Fruit fly (Drosophila melanogaster): Measurements from ENCODE around the gene Dys.

- TF ChIP-seq h (optimal IDR thresholded peaks at IDR 0.05) (no peak), insv (optimal IDR thresholded peaks at IDR 0.05) (no peak), Sin3A (optimal IDR thresholded peaks at IDR 0.05) (no peak), psq (optimal IDR thresholded peaks at IDR 0.05) (no peak), ttk (optimal IDR thresholded peaks at IDR 0.05) (no peak)
Measured at dm6 chr3R:19411371-19411770, 49.5 kb upstream of the Dys start.
